Fruit fly (Drosophila melanogaster): ENCODE results near the gene CG42458.

The CG42458 gene

DNA sequence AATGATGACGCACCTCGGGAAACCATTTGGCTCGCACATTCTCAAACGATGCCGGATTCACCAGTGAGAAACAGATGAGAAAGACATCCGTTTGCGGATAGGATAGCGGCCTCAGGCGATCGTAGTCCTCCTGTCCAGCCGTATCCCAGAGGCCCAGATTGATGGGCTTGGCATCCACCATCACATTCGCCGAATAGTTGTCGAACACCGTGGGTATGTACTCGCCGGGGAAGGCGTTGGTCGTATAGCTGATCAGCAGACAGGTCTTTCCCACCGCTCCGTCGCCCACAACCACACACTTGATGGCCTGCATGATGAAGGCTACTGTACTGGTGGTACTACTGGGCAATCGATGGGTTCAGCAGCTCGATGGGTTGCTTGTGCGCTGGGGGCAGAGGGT lies 10.6 kb downstream of the CG42458 start (continued):
- TF ChIP-seq Ptx1 (GFP tag; IDR thresholded peaks at IDR 0.05) (no peak), CG12769 (tag; optimal IDR thresholded peaks at IDR 0.05) (peak; percentile 4), vvl (GFP tag; IDR thresholded peaks at IDR 0.05) (no peak), nau (GFP tag; optimal IDR thresholded peaks at IDR 0.05) (no peak), fd3F (GFP tag; optimal IDR thresholded peaks at IDR 0.05) (no peak), otp (GFP tag; IDR thresholded peaks at IDR 0.05) (no peak), CG32772 (GFP tag; IDR thresholded peaks at IDR 0.05) (no peak), crol (GFP tag; IDR thresholded peaks at IDR 0.05) (peak; percentile 41; the same call in 1 of the 2 replicates)

DNA sequence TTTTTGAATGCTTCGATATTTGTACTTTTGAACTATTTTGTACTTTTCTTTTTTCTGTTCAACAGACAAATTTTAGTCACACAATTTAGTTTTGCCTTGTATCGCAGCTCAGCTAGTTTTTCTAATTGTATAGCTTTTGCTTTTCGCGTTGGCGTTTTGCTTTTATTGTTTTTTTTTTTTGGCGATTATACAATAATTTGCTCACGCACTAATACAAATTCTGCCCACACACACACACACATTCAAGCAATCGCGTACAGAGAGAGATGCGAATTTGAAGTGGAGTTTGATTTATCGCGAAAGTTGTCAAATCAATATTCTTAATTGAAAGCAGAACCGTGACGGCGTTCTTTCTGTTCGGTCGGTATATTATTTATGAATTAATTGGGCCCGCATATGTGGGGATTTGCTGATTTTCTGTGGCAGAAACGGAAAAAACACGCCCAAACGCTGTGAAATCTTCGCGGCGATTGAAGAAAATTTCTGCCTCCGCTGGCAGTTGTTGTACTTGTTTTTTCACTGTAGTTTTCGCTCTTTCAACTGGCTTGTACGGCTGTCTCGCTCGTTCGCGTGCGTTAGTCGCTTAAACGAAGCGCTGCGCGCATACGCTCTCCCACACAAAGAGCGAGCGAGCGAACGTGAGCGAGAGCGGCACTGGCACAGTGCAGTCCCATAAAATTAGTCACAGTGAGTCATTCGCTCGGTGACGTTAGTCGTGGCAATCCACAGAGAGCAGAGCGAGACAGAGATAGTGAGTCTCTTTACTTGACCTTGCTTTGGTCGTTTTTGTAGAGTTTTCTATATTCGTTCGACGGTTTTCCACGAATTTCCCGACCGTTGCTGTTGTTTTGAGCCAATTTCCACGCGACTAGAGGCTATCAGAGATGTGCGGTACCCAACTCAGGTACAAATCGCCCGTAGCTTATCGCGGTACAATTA lies 11.4 kb downstream of the CG42458 start, which contains the start of gene Rac2:
Gene Rac2, minus strand, starts transcription at position 476 of the 939 bp plus-strand sequence.
- TF ChIP-seq tll (GFP tag; optimal IDR thresholded peaks at IDR 0.05) (peak in 1 of 2 experiments; percentile 95), CkIIα-i1 (GFP tag; IDR thresholded peaks at IDR 0.05) (no peak), cato (GFP tag; optimal IDR thresholded peaks at IDR 0.05; ENCODE audit: borderline replicate concordance) (no peak), ken (GFP tag; IDR thresholded peaks at IDR 0.05) (0 out of 3 replicates have a peak, but pooled peaks have one; percentile 4), CG4730 (GFP tag; IDR thresholded peaks at IDR 0.05) (no peak), chm (GFP tag; IDR thresholded peaks at IDR 0.05) (peak; percentile 49), aop (GFP tag; IDR thresholded peaks at IDR 0.05) (no peak), CG10147 (GFP tag; optimal IDR thresholded peaks at IDR 0.05) (no peak), BEAF-32 (GFP tag; optimal IDR thresholded peaks at IDR 0.05) (no peak), bsh (GFP tag; optimal IDR thresholded peaks at IDR 0.05) (peak; percentile 14 to 24), CG10979 (tag; optimal IDR thresholded peaks at IDR 0.05) (peak; percentile 22), fd3F (GFP tag; optimal IDR thresholded peaks at IDR 0.05) (no peak), Fer1 (GFP tag; optimal IDR thresholded peaks at IDR 0.05) (peak; percentile 15), CG33213 (GFP tag; optimal IDR thresholded peaks at IDR 0.05) (no peak), sens (GFP tag) (peak; percentile 86), CG3065 (GFP tag; optimal IDR thresholded peaks at IDR 0.05) (no peak), CG31441 (GFP tag; IDR thresholded peaks at IDR 0.05) (peak; percentile 16; the same call in 1 of the 2 replicates), ind (GFP tag; optimal IDR thresholded peaks at IDR 0.05) (peak; percentile 3), CG17361 (GFP tag; IDR thresholded peaks at IDR 0.05) (peak; percentile 44; the same call in 1 of the 3 replicates), caup (GFP tag; optimal IDR thresholded peaks at IDR 0.05; ENCODE audit: severe bottlenecking) (peak; percentile 54), nerfin-2 (GFP tag; IDR thresholded peaks at IDR 0.05; ENCODE audit: partially characterized antibody) (no peak), gce (GFP tag; IDR thresholded peaks at IDR 0.05) (peak; percentile 51; the same call in 1 of the 3 replicates), Xrp1 (GFP tag; IDR thresholded peaks at IDR 0.05) (peak; percentile 40; the same call in 1 of the 2 replicates), Six4 (GFP tag; optimal IDR thresholded peaks at IDR 0.05) (no peak), Antp (GFP tag; optimal IDR thresholded peaks at IDR 0.05) (no peak), HLHmδ (GFP tag; optimal IDR thresholded peaks at IDR 0.05) (peak; percentile 16), Dip3 (GFP tag; optimal IDR thresholded peaks at IDR 0.05) (no peak), Scr (GFP tag; IDR thresholded peaks at IDR 0.05; ENCODE audit: partially characterized antibody) (peak; percentile 51), Bdp1 (GFP tag; optimal IDR thresholded peaks at IDR 0.05) (no peak), Ada2b (GFP tag; IDR thresholded peaks at IDR 0.05) (no peak), Myb (GFP tag; optimal IDR thresholded peaks at IDR 0.05) (no peak), CG1832 (GFP tag; optimal IDR thresholded peaks at IDR 0.05) (peak; percentile 95), btn (GFP tag; optimal IDR thresholded peaks at IDR 0.05) (no peak), GATAe (GFP tag; conservative IDR thresholded peaks at IDR 0.05) (no peak), knrl (GFP tag; IDR thresholded peaks at IDR 0.05; ENCODE audit: partially characterized antibody) (peak; percentile 13; the same call in 1 of the 3 replicates), gcm (GFP tag; optimal IDR thresholded peaks at IDR 0.05) (peak; percentile 82), amos (GFP tag; IDR thresholded peaks at IDR 0.05; ENCODE audit: partially characterized antibody) (no peak), Hsf (GFP tag; optimal IDR thresholded peaks at IDR 0.05) (peak; percentile 22), mam (GFP tag; optimal IDR thresholded peaks at IDR 0.05) (no peak), CG10462 (GFP tag; optimal IDR thresholded peaks at IDR 0.05) (no peak)
